Worm (Caenorhabditis elegans) whole organism, L1 larva: ENCODE results near the gene fkh-7.

Experiments
- C16A3.4 ChIP-seq: fragments of 150-350 bp; optimal IDR thresholded peaks from 2 replicates; lab custom pipeline; 2014; ENCODE audit warnings: missing biosample characterization, missing genetic modification characterization
- Y116A8C.19 ChIP-seq: sonication (generic microtip); optimal IDR thresholded peaks from 2 replicates; lab custom pipeline; 2016; ENCODE audit warnings: missing compliant biosample characterization, missing genetic modification characterization, borderline replicate concordance
- aha-1 ChIP-seq: fragments of 150-350 bp; optimal IDR thresholded peaks from 2 replicates; lab custom pipeline; 2014; ENCODE audit warnings: missing biosample characterization, missing genetic modification characterization
- ama-1 ChIP-seq: fragments of 150-350 bp; optimal IDR thresholded peaks from 2 replicates; lab custom pipeline; 2014
- ceh-8 ChIP-seq: fragments of 200-800 bp; sonication (Bioruptor generic); optimal IDR thresholded peaks from 2 replicates; lab custom pipeline; 2018; ENCODE audit warnings: mild to moderate bottlenecking, missing genetic modification characterization, moderate library complexity, missing compliant biosample characterization
- ceh-82 ChIP-seq, 3 experiments: fragments of 150-350 bp in 1 of 3; sonication (generic microtip) in 2 of 3; optimal IDR thresholded peaks; 2 replicates each; lab custom pipeline; 2014 to 2017; ENCODE audit warnings: missing biosample characterization in 3 of 3, missing genetic modification characterization in 3 of 3
- ceh-90 ChIP-seq: sonication (generic microtip); optimal IDR thresholded peaks from 2 replicates; lab custom pipeline; 2016; ENCODE audit warnings: missing genetic modification characterization, missing compliant biosample characterization
- ces-1 ChIP-seq: fragments of 150-350 bp; optimal IDR thresholded peaks from 2 replicates; lab custom pipeline; 2014; ENCODE audit warnings: missing biosample characterization, missing genetic modification reagents, missing genetic modification characterization
- dpl-1 ChIP-seq, 3 experiments: fragments of 150-350 bp in 2 of 3; sonication (generic microtip) in 1 of 3; optimal IDR thresholded peaks; 2 replicates each; lab custom pipeline; 2014 to 2017; ENCODE audit warnings: missing biosample characterization in 3 of 3, missing genetic modification characterization in 3 of 3, missing genetic modification reagents in 3 of 3
- dsc-1 ChIP-seq: sonication (generic microtip); optimal IDR thresholded peaks from 2 replicates; lab custom pipeline; 2016; ENCODE audit warnings: mild to moderate bottlenecking, missing genetic modification characterization, missing compliant biosample characterization
- efl-1 ChIP-seq, 4 experiments: fragments of 150-350 bp; optimal IDR thresholded peaks in 3 of 4; peaks in 1 of 4; 1 replicate in 1 of 4; 2 replicates in 3 of 4; lab custom pipeline; 2014; ENCODE audit warnings: missing biosample characterization in 2 of 4, missing genetic modification characterization in 2 of 4, missing genetic modification reagents in 2 of 4
- fkh-10 ChIP-seq: sonication (generic microtip); optimal IDR thresholded peaks from 2 replicates; lab custom pipeline; 2017; ENCODE audit warnings: missing biosample characterization, missing genetic modification reagents, missing genetic modification characterization
- fkh-8 ChIP-seq: sonication (generic microtip); optimal IDR thresholded peaks from 2 replicates; lab custom pipeline; 2016; ENCODE audit warnings: mild to moderate bottlenecking, missing genetic modification characterization, missing compliant biosample characterization
- irx-1 ChIP-seq: sonication (generic microtip); optimal IDR thresholded peaks from 2 replicates; lab custom pipeline; 2016; ENCODE audit warnings: missing genetic modification characterization, missing compliant biosample characterization
- isw-1 ChIP-seq: fragments of 200-800 bp; sonication (Bioruptor generic); IDR thresholded peaks from 2 replicates; pipeline ENCODE4 v1.3.6; 2022; ENCODE audit warnings: missing genetic modification characterization, missing compliant biosample characterization
- jun-1 ChIP-seq: fragments of 150-350 bp; optimal IDR thresholded peaks from 2 replicates; lab custom pipeline; 2014; ENCODE audit warnings: missing biosample characterization, missing genetic modification reagents, missing genetic modification characterization
- lin-14 ChIP-seq: fragments of 200-800 bp; sonication (Bioruptor generic); optimal IDR thresholded peaks from 2 replicates; lab custom pipeline; 2018; ENCODE audit warnings: mild to moderate bottlenecking, missing genetic modification characterization, moderate library complexity, missing compliant biosample characterization
- lin-35 ChIP-seq, 2 experiments: fragments of 150-350 bp; optimal IDR thresholded peaks; 2 replicates each; lab custom pipeline; 2014; ENCODE audit warnings: missing biosample characterization in 2 of 2, missing genetic modification characterization in 2 of 2, missing genetic modification reagents in 2 of 2
- lir-3 ChIP-seq: sonication (generic microtip); optimal IDR thresholded peaks from 2 replicates; lab custom pipeline; 2016; ENCODE audit warnings: mild to moderate bottlenecking, missing genetic modification characterization, moderate library complexity, missing compliant biosample characterization; ENCODE audit not compliant: poor library complexity
- lsy-2 ChIP-seq, 2 experiments: fragments of 150-350 bp; optimal IDR thresholded peaks; 2 replicates each; lab custom pipeline; 2014; ENCODE audit warnings: missing biosample characterization in 2 of 2, missing genetic modification characterization in 2 of 2
- mab-9 ChIP-seq: fragments of 200-800 bp; sonication (Bioruptor generic); IDR thresholded peaks from 2 replicates; pipeline ENCODE4 v1.3.6; 2022; ENCODE audit warnings: missing genetic modification reagents, missing genetic modification characterization, missing compliant biosample characterization
- mdl-1 ChIP-seq, 2 experiments: fragments of 150-350 bp; optimal IDR thresholded peaks; 2 replicates each; lab custom pipeline; 2014 to 2017; ENCODE audit warnings: missing biosample characterization in 2 of 2, missing genetic modification characterization in 2 of 2, inconsistent platforms in 1 of 2
- mef-2 ChIP-seq: fragments of 150-350 bp; optimal IDR thresholded peaks from 2 replicates; lab custom pipeline; 2014; ENCODE audit warnings: missing biosample characterization, missing genetic modification characterization
- mep-1 ChIP-seq: fragments of 150-350 bp; optimal IDR thresholded peaks from 2 replicates; lab custom pipeline; 2014; ENCODE audit warnings: missing biosample characterization, missing genetic modification characterization
- nhr-12 ChIP-seq: sonication (generic microtip); optimal IDR thresholded peaks from 2 replicates; lab custom pipeline; 2017; ENCODE audit warnings: missing biosample characterization, missing genetic modification characterization
- nhr-19 ChIP-seq: fragments of 200-800 bp; sonication (Bioruptor generic); conservative IDR thresholded peaks from 2 replicates; pipeline ENCODE4 v1.3.6; 2022; ENCODE audit warnings: missing genetic modification characterization, missing compliant biosample characterization
- nhr-20 ChIP-seq: sonication (generic microtip); optimal IDR thresholded peaks from 2 replicates; lab custom pipeline; 2016; ENCODE audit warnings: mild to moderate bottlenecking, missing genetic modification characterization, missing compliant biosample characterization
- nhr-28 ChIP-seq: fragments of 150-350 bp; optimal IDR thresholded peaks from 2 replicates; lab custom pipeline; 2014; ENCODE audit warnings: missing biosample characterization, missing genetic modification characterization
- nhr-47 ChIP-seq: sonication (generic microtip); optimal IDR thresholded peaks from 2 replicates; lab custom pipeline; 2016; ENCODE audit warnings: mild to moderate bottlenecking, missing genetic modification characterization, moderate library complexity, missing compliant biosample characterization
- nhr-71 ChIP-seq: sonication (generic microtip); optimal IDR thresholded peaks from 2 replicates; lab custom pipeline; 2016; ENCODE audit warnings: mild to moderate bottlenecking, missing genetic modification characterization, moderate library complexity, missing compliant biosample characterization
- nhr-77 ChIP-seq: fragments of 150-350 bp; optimal IDR thresholded peaks from 2 replicates; lab custom pipeline; 2014; ENCODE audit warnings: missing biosample characterization, missing genetic modification characterization
- nhr-85 ChIP-seq: sonication (generic microtip); peaks from one replicate; lab custom pipeline; 2016; ENCODE audit warnings: missing genetic modification characterization, inconsistent platforms, missing compliant biosample characterization
- pag-3 ChIP-seq: sonication (generic microtip); optimal IDR thresholded peaks from 2 replicates; lab custom pipeline; 2017; ENCODE audit warnings: missing genetic modification characterization, mild to moderate bottlenecking, missing compliant biosample characterization, antibody characterized with exemption, borderline replicate concordance; ENCODE audit not compliant: insufficient read depth
- rnt-1 ChIP-seq: sonication (generic microtip); optimal IDR thresholded peaks from 2 replicates; lab custom pipeline; 2016; ENCODE audit warnings: mild to moderate bottlenecking, missing genetic modification characterization, moderate library complexity, missing compliant biosample characterization
- skn-1 ChIP-seq: fragments of 150-350 bp; optimal IDR thresholded peaks from 2 replicates; lab custom pipeline; 2014; ENCODE audit warnings: missing biosample characterization, missing genetic modification characterization
- snpc-4 ChIP-seq: fragments of 150-350 bp; optimal IDR thresholded peaks from 2 replicates; lab custom pipeline; 2014; ENCODE audit warnings: missing biosample characterization, missing genetic modification characterization
- snu-23 ChIP-seq: sonication (generic microtip); optimal IDR thresholded peaks from 2 replicates; lab custom pipeline; 2016; ENCODE audit warnings: missing genetic modification characterization, missing compliant biosample characterization
- sup-37 ChIP-seq: fragments of 200-800 bp; sonication (Bioruptor generic); optimal IDR thresholded peaks from 2 replicates; lab custom pipeline; 2018; ENCODE audit warnings: mild to moderate bottlenecking, missing genetic modification characterization, missing compliant biosample characterization
- swsn-7 ChIP-seq: sonication (generic microtip); optimal IDR thresholded peaks from 2 replicates; lab custom pipeline; 2016; ENCODE audit warnings: missing genetic modification characterization, missing compliant biosample characterization
- tbx-2 ChIP-seq: sonication (generic microtip); optimal IDR thresholded peaks from 2 replicates; lab custom pipeline; 2016; ENCODE audit warnings: missing genetic modification characterization, missing compliant biosample characterization
- unc-30 ChIP-seq: sonication (generic microtip); optimal IDR thresholded peaks from 2 replicates; lab custom pipeline; 2017; ENCODE audit warnings: missing biosample characterization, missing genetic modification characterization
- unc-62 ChIP-seq: fragments of 150-350 bp; optimal IDR thresholded peaks from 2 replicates; lab custom pipeline; 2014; ENCODE audit warnings: missing biosample characterization, missing genetic modification reagents, missing genetic modification characterization
- unc-86 ChIP-seq: sonication (generic microtip); optimal IDR thresholded peaks from 2 replicates; lab custom pipeline; 2016; ENCODE audit warnings: missing genetic modification characterization, missing compliant biosample characterization
- xbp-1 ChIP-seq: sonication (generic microtip); optimal IDR thresholded peaks from 2 replicates; lab custom pipeline; 2016; ENCODE audit warnings: missing genetic modification characterization, missing compliant biosample characterization
- zip-4 ChIP-seq: fragments of 200-800 bp; sonication (Bioruptor generic); optimal IDR thresholded peaks from 2 replicates; lab custom pipeline; 2018; ENCODE audit warnings: mild to moderate bottlenecking, missing genetic modification characterization, moderate library complexity, missing compliant biosample characterization
- ztf-11 ChIP-seq, 2 experiments: sonication (generic microtip); optimal IDR thresholded peaks; 2 replicates each; lab custom pipeline; 2016 to 2017; ENCODE audit warnings: missing genetic modification characterization in 2 of 2, missing biosample characterization in 1 of 2, missing compliant biosample characterization in 1 of 2
- ztf-4 ChIP-seq: fragments of 150-350 bp; optimal IDR thresholded peaks from 2 replicates; lab custom pipeline; 2014; ENCODE audit warnings: missing biosample characterization, missing genetic modification characterization

Gene fkh-7

DNA sequence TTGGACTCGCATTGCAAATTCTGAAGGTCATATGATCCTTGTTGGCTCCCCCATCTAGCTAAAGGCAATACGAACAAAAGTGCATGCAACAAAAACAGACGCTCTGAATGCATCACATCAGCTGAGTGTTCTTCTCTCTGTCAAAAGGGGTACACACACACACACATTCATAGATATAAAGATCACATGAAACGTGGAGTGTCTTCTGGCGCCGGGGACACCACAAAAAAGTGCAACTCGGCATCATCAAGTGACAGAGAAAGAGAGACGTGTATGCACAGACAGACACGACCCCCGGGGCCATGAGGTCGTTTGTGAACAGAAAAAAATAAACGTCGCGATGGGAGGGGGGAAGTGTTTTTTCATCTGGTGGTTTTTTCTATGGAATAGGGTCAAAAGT is 22.9 kb downstream of the fkh-7 start:
- TF ChIP-seq nhr-47: peak; percentile 62
- TF ChIP-seq ceh-8 (GFP tag; lab: Kevin White, UChicago): peak; percentile 18
- TF ChIP-seq nhr-85: peak; percentile 37
- peak; percentile 33 to 35 for TF ChIP-seq efl-1 (optimal IDR thresholded peaks at IDR 0.05; lab: Kevin White, UChicago)
- peak; percentile 4 to 92 for TF ChIP-seq efl-1 (GFP tag; optimal IDR thresholded peaks at IDR 0.05 in 1 of 2; lab: Kevin White, UChicago)
- peak; percentile 36 for TF ChIP-seq dsc-1 (tag; lab: Kevin White, UChicago)
- TF ChIP-seq ceh-82 (tag; optimal IDR thresholded peaks at IDR 0.05; lab: Kevin White, UChicago): peak in 1 of 3 experiments; percentile 64
- no peak for TF ChIP-seq unc-62
- TF ChIP-seq ama-1 (lab: Kevin White, UChicago): peak; percentile 48
- TF ChIP-seq nhr-20 (tag; lab: Kevin White, UChicago): peak; percentile 39
- peak; percentile 62 for TF ChIP-seq fkh-8 (tag; lab: Kevin White, UChicago)
- TF ChIP-seq rnt-1 (tag; lab: Kevin White, UChicago): peak; percentile 69
- peak; percentile 54 for TF ChIP-seq snu-23 (GFP tag; lab: Kevin White, UChicago)
- TF ChIP-seq lsy-2 (tag; optimal IDR thresholded peaks at IDR 0.05; lab: Kevin White, UChicago): peak; percentile 39 to 68
- TF ChIP-seq snpc-4: peak; percentile 44
- TF ChIP-seq mef-2 (tag; lab: Kevin White, UChicago): no peak
- peak; percentile 73 for TF ChIP-seq mep-1
- peak in 1 of 3 experiments; percentile 46 for TF ChIP-seq dpl-1 (GFP tag; optimal IDR thresholded peaks at IDR 0.05; lab: Kevin White, UChicago)
- no peak for TF ChIP-seq unc-30 (tag; lab: Kevin White, UChicago)
- TF ChIP-seq ces-1 (GFP tag; lab: Kevin White, UChicago): no peak
- TF ChIP-seq Y116A8C.19: no peak
- peak; percentile 26 for TF ChIP-seq fkh-10 (GFP tag; lab: Kevin White, UChicago)
- peak; percentile 31 for TF ChIP-seq jun-1
- no peak for TF ChIP-seq ceh-90
- TF ChIP-seq zip-4 (GFP tag; lab: Kevin White, UChicago): no peak
- no peak for TF ChIP-seq nhr-12 (tag; lab: Kevin White, UChicago)
- TF ChIP-seq irx-1: peak; percentile 56
- TF ChIP-seq nhr-71 (tag; lab: Kevin White, UChicago): peak; percentile 75
- peak; percentile 25; the same call in 1 of the 2 replicates for TF ChIP-seq isw-1 (GFP tag; lab: Robert Waterston, UW)
- no peak for TF ChIP-seq nhr-28 (tag; lab: Kevin White, UChicago)
- TF ChIP-seq sup-37 (GFP tag; lab: Kevin White, UChicago): no peak
- peak in 1 of 2 experiments; percentile 79 for TF ChIP-seq mdl-1 (tag; optimal IDR thresholded peaks at IDR 0.05; lab: Kevin White, UChicago)
- TF ChIP-seq pag-3 (tag; lab: Kevin White, UChicago): peak; percentile 51
- peak; percentile 19 for TF ChIP-seq unc-86 (tag; lab: Kevin White, UChicago)
- TF ChIP-seq aha-1: no peak
- peak; percentile 23 for TF ChIP-seq xbp-1 (tag; lab: Kevin White, UChicago)
- no peak for TF ChIP-seq mab-9 (GFP tag; lab: Robert Waterston, UW)
- TF ChIP-seq skn-1 (tag; lab: Kevin White, UChicago): peak; percentile 66
- peak; percentile 12 for TF ChIP-seq lir-3
- peak; percentile 38 for TF ChIP-seq tbx-2
- TF ChIP-seq ztf-4 (tag; lab: Kevin White, UChicago): peak; percentile 80
- TF ChIP-seq ztf-11 (tag; optimal IDR thresholded peaks at IDR 0.05; lab: Kevin White, UChicago): no peak
- TF ChIP-seq lin-35 (GFP tag; optimal IDR thresholded peaks at IDR 0.05; lab: Kevin White, UChicago): peak; percentile 60 to 63
- TF ChIP-seq nhr-19 (GFP tag; lab: Robert Waterston, UW): peak; percentile 40; the same call in 1 of the 2 replicates
- TF ChIP-seq nhr-77 (tag; lab: Kevin White, UChicago): peak; percentile 46
- peak; percentile 64 for TF ChIP-seq C16A3.4 (tag; lab: Kevin White, UChicago)
- TF ChIP-seq lin-14: peak; percentile 98
- peak; percentile 44 for TF ChIP-seq swsn-7 (tag; lab: Kevin White, UChicago)
